Fruit fly (Drosophila melanogaster): ENCODE data around the gene CG8668.

dm6 chr2L:8161994-8162306, 35.1 kb downstream of the CG8668 start:
- no peak for TF ChIP-seq CG8478 (optimal IDR thresholded peaks at IDR 0.05)
- TF ChIP-seq CTCF (optimal IDR thresholded peaks at IDR 0.05), result no peak
